Fruit fly (Drosophila melanogaster) whole organism, embryonic: ENCODE results near the gene Nup153.
A peak's percentile ranks its signal among the peaks of the same experiment; 100 is the strongest.

Experiments
- CG10209 ChIP-seq: fragments of 200-800 bp; sonication (Bioruptor generic); optimal IDR thresholded peaks from 3 replicates; lab custom pipeline; 2017; ENCODE audit warnings: missing biosample characterization, mild to moderate bottlenecking, missing genetic modification characterization, missing genetic modification reagents
- CG1024 ChIP-seq: fragments of 200-800 bp; sonication (Bioruptor generic); IDR thresholded peaks from 2 replicates; pipeline ENCODE4 v1.3.6; 2022; ENCODE audit warnings: missing biosample characterization, missing genetic modification characterization
- CG10321 ChIP-seq: fragments of 200-800 bp; sonication (Bioruptor generic); IDR thresholded peaks from 2 replicates; pipeline ENCODE4 v1.3.6; 2022; ENCODE audit warnings: missing biosample characterization, missing genetic modification characterization
- CG10462 ChIP-seq: fragments of 200-800 bp; sonication (Bioruptor generic); optimal IDR thresholded peaks from 2 replicates; lab custom pipeline; 2016; ENCODE audit warnings: missing biosample characterization, missing genetic modification characterization
- CG10959 ChIP-seq: fragments of 200-800 bp; sonication (Bioruptor generic); IDR thresholded peaks from 2 replicates; pipeline ENCODE4 v1.3.6; 2022; ENCODE audit warnings: missing biosample characterization, missing genetic modification characterization
- CG11247 ChIP-seq: fragments of 200-800 bp; sonication (Bioruptor generic); IDR thresholded peaks from 2 replicates; pipeline ENCODE4 v1.3.6; 2022; ENCODE audit warnings: missing biosample characterization, missing genetic modification characterization
- CG13624 ChIP-seq: fragments of 200-800 bp; sonication (Bioruptor generic); optimal IDR thresholded peaks from 2 replicates; lab custom pipeline; 2016; ENCODE audit warnings: missing biosample characterization, missing genetic modification characterization
- CG15601 ChIP-seq: fragments of 200-800 bp; sonication (Bioruptor generic); optimal IDR thresholded peaks from 3 replicates; lab custom pipeline; 2019; ENCODE audit warnings: missing biosample characterization, mild to moderate bottlenecking, missing genetic modification characterization, moderate library complexity
- CG17186 ChIP-seq: fragments of 200-800 bp; sonication (Bioruptor generic); optimal IDR thresholded peaks from 3 replicates; lab custom pipeline; 2017; ENCODE audit warnings: missing biosample characterization, missing genetic modification reagents, missing genetic modification characterization
- CG17612 ChIP-seq: fragments of 200-800 bp; sonication (Bioruptor generic); IDR thresholded peaks from 2 replicates; pipeline ENCODE4 v1.3.6; 2022; ENCODE audit warnings: missing biosample characterization, missing genetic modification characterization
- CG17802 ChIP-seq: fragments of 200-800 bp; sonication (Bioruptor generic); optimal IDR thresholded peaks from 2 replicates; lab custom pipeline; 2018; ENCODE audit warnings: missing biosample characterization, mild to moderate bottlenecking, missing genetic modification characterization, moderate library complexity
- CG17829 ChIP-seq: fragments of 200-800 bp; optimal IDR thresholded peaks from 2 replicates; lab custom pipeline; 2019; ENCODE audit warnings: missing biosample characterization, mild to moderate bottlenecking, missing genetic modification characterization, moderate library complexity
- CG2199 ChIP-seq: fragments of 200-800 bp; sonication (Bioruptor generic); IDR thresholded peaks from 3 replicates; pipeline ENCODE4 v1.3.6; 2022; ENCODE audit warnings: missing biosample characterization, missing genetic modification characterization
- CG30020 ChIP-seq: fragments of 200-800 bp; optimal IDR thresholded peaks from 2 replicates; lab custom pipeline; 2019; ENCODE audit warnings: missing biosample characterization, mild to moderate bottlenecking, missing genetic modification characterization, moderate library complexity
- CG30431 ChIP-seq: fragments of 200-800 bp; sonication (Bioruptor generic); optimal IDR thresholded peaks from 2 replicates; lab custom pipeline; 2017; ENCODE audit warnings: missing biosample characterization, missing genetic modification characterization
- CG32532 ChIP-seq: fragments of 200-800 bp; sonication (Bioruptor generic); IDR thresholded peaks from 2 replicates; pipeline ENCODE4 v1.3.6; 2022; ENCODE audit warnings: missing biosample characterization, missing genetic modification characterization
- CG8478 ChIP-seq: fragments of >200 bp; optimal IDR thresholded peaks from 2 replicates; lab custom pipeline; 2018
- CG8765 ChIP-seq: fragments of 200-800 bp; sonication (Bioruptor generic); IDR thresholded peaks from 2 replicates; pipeline ENCODE4 v1.3.6; 2022; ENCODE audit warnings: missing biosample characterization, missing genetic modification characterization
- CrebB ChIP-seq: fragments of 200-800 bp; sonication (Bioruptor generic); optimal IDR thresholded peaks from 3 replicates; lab custom pipeline; 2018; ENCODE audit warnings: missing biosample characterization, mild to moderate bottlenecking, missing genetic modification characterization
- D19B ChIP-seq: fragments of 200-800 bp; sonication (Bioruptor generic); optimal IDR thresholded peaks from 2 replicates; lab custom pipeline; 2017; ENCODE audit warnings: missing biosample characterization, mild to moderate bottlenecking, missing genetic modification characterization
- E2f2 ChIP-seq: fragments of 200-800 bp; sonication (Bioruptor generic); IDR thresholded peaks from 2 replicates; pipeline ENCODE4 v1.3.6; 2022; ENCODE audit warnings: missing biosample characterization, missing genetic modification characterization
- Ets97D ChIP-seq: fragments of 200-800 bp; sonication (Bioruptor generic); optimal IDR thresholded peaks from 3 replicates; lab custom pipeline; 2016; ENCODE audit warnings: missing biosample characterization, missing genetic modification characterization
- Fer2 ChIP-seq: fragments of 200-800 bp; sonication (Bioruptor generic); optimal IDR thresholded peaks from 2 replicates; lab custom pipeline; 2018; ENCODE audit warnings: missing biosample characterization, mild to moderate bottlenecking, missing genetic modification characterization, moderate library complexity
- Hand ChIP-seq: fragments of 200-800 bp; sonication (Bioruptor generic); optimal IDR thresholded peaks from 2 replicates; lab custom pipeline; 2017; ENCODE audit warnings: mild to moderate bottlenecking, missing biosample characterization, missing genetic modification reagents, missing genetic modification characterization
- MTF-1 ChIP-seq: fragments of 200-800 bp; sonication (Bioruptor generic); optimal IDR thresholded peaks from 2 replicates; lab custom pipeline; 2018; ENCODE audit warnings: missing biosample characterization, mild to moderate bottlenecking, missing genetic modification characterization, borderline replicate concordance
- Mad ChIP-seq: fragments of 200-800 bp; sonication (Bioruptor generic); optimal IDR thresholded peaks from 2 replicates; lab custom pipeline; 2016; ENCODE audit warnings: missing biosample characterization, missing genetic modification characterization
- Med ChIP-seq: fragments of 200-800 bp; sonication (Bioruptor generic); peaks from one replicate; lab custom pipeline; 2016; ENCODE audit warnings: missing biosample characterization, missing genetic modification characterization, mild to moderate bottlenecking, inconsistent platforms, moderate library complexity
- Mrtf ChIP-seq: fragments of 200-800 bp; sonication (Bioruptor generic); IDR thresholded peaks from 3 replicates; pipeline ENCODE4 v1.3.6; 2022; ENCODE audit warnings: missing biosample characterization, missing genetic modification characterization
- Side ChIP-seq: fragments of 200-800 bp; sonication (Bioruptor generic); optimal IDR thresholded peaks from 2 replicates; lab custom pipeline; 2016; ENCODE audit warnings: missing biosample characterization, missing genetic modification characterization
- Six4 ChIP-seq: fragments of 200-800 bp; sonication (Bioruptor generic); optimal IDR thresholded peaks from 2 replicates; lab custom pipeline; 2016; ENCODE audit warnings: missing biosample characterization, missing genetic modification characterization
- Sry-β ChIP-seq: fragments of 200-800 bp; sonication (Bioruptor generic); optimal IDR thresholded peaks from 2 replicates; lab custom pipeline; 2018; ENCODE audit warnings: missing biosample characterization, mild to moderate bottlenecking, missing genetic modification characterization, moderate library complexity
- bcd ChIP-seq: fragments of 200-800 bp; sonication (Bioruptor generic); optimal IDR thresholded peaks from 2 replicates; lab custom pipeline; 2017; ENCODE audit warnings: missing biosample characterization, mild to moderate bottlenecking, missing genetic modification characterization
- caup ChIP-seq: fragments of 200-800 bp; sonication (Bioruptor generic); optimal IDR thresholded peaks from 3 replicates; lab custom pipeline; 2017; ENCODE audit warnings: missing biosample characterization, mild to moderate bottlenecking, missing genetic modification characterization, moderate library complexity; ENCODE audit not compliant: severe bottlenecking
- chif ChIP-seq, 2 experiments: fragments of 200-800 bp; sonication (Bioruptor generic); optimal IDR thresholded peaks; 3 replicates each; lab custom pipeline; 2016; ENCODE audit warnings: missing biosample characterization in 2 of 2, missing genetic modification characterization in 2 of 2
- cwo ChIP-seq: fragments of 200-800 bp; sonication (Bioruptor generic); optimal IDR thresholded peaks from 3 replicates; lab custom pipeline; 2017; ENCODE audit warnings: missing biosample characterization, missing genetic modification characterization, mild to moderate bottlenecking, moderate library complexity, missing genetic modification reagents
- gce ChIP-seq: fragments of 200-800 bp; sonication (Bioruptor generic); IDR thresholded peaks from 3 replicates; pipeline ENCODE4 v1.3.6; 2022; ENCODE audit warnings: missing biosample characterization, missing genetic modification characterization
- gro ChIP-seq: fragments of 200-800 bp; sonication (Bioruptor generic); optimal IDR thresholded peaks from 2 replicates; lab custom pipeline; 2016; ENCODE audit warnings: missing biosample characterization, missing genetic modification characterization
- hb ChIP-seq: fragments of 200-800 bp; sonication (Bioruptor generic); IDR thresholded peaks from 3 replicates; pipeline ENCODE4 v1.3.6; 2022; ENCODE audit warnings: missing biosample characterization, missing genetic modification characterization; ENCODE audit not compliant: partially characterized antibody
- hkb ChIP-seq, 2 experiments: fragments of 200-800 bp in 1 of 2; fragments of >200 bp in 1 of 2; sonication (Bioruptor generic) in 1 of 2; IDR thresholded peaks in 1 of 2; optimal IDR thresholded peaks in 1 of 2; 2 replicates each; pipeline versions ENCODE4 v1.3.6 to Lab custom; 2017 to 2022; ENCODE audit warnings: missing biosample characterization in 1 of 2, missing genetic modification characterization in 1 of 2
- luna ChIP-seq: fragments of 200-800 bp; sonication (Bioruptor generic); optimal IDR thresholded peaks from 2 replicates; lab custom pipeline; 2016; ENCODE audit warnings: missing biosample characterization, missing genetic modification characterization
- mld ChIP-seq: fragments of 200-800 bp; sonication (Bioruptor generic); IDR thresholded peaks from 3 replicates; pipeline ENCODE4 v1.3.6; 2022; ENCODE audit warnings: missing biosample characterization, missing genetic modification characterization; ENCODE audit not compliant: partially characterized antibody
- pita ChIP-seq: fragments of 200-800 bp; sonication (Bioruptor generic); optimal IDR thresholded peaks from 2 replicates; lab custom pipeline; 2017; ENCODE audit warnings: missing biosample characterization, mild to moderate bottlenecking, missing genetic modification characterization
- ro ChIP-seq: fragments of 200-800 bp; sonication (Bioruptor generic); IDR thresholded peaks from 2 replicates; pipeline ENCODE4 v1.3.6; 2022; ENCODE audit warnings: missing biosample characterization, missing genetic modification characterization
- shn ChIP-seq: fragments of 200-800 bp; sonication (Bioruptor generic); optimal IDR thresholded peaks from 3 replicates; lab custom pipeline; 2016; ENCODE audit warnings: missing biosample characterization, missing genetic modification characterization
- slbo ChIP-seq: fragments of 200-800 bp; sonication (Bioruptor generic); IDR thresholded peaks from 2 replicates; pipeline ENCODE4 v1.3.6; 2022; ENCODE audit warnings: missing biosample characterization, missing genetic modification characterization
- so ChIP-seq: fragments of 200-800 bp; sonication (Bioruptor generic); IDR thresholded peaks from 3 replicates; pipeline ENCODE4 v1.3.6; 2022; ENCODE audit warnings: missing biosample characterization, missing genetic modification characterization
- sug ChIP-seq: fragments of 200-800 bp; optimal IDR thresholded peaks from 2 replicates; lab custom pipeline; 2019; ENCODE audit warnings: missing biosample characterization, mild to moderate bottlenecking, missing genetic modification characterization, moderate library complexity
- tx ChIP-seq: fragments of 200-800 bp; sonication (Bioruptor generic); optimal IDR thresholded peaks from 2 replicates; lab custom pipeline; 2016; ENCODE audit warnings: missing biosample characterization, missing genetic modification characterization
- wek ChIP-seq: fragments of 200-800 bp; sonication (Bioruptor generic); optimal IDR thresholded peaks from 3 replicates; lab custom pipeline; 2018; ENCODE audit warnings: missing biosample characterization, mild to moderate bottlenecking, missing genetic modification characterization, moderate library complexity

The Nup153 gene

DNA sequence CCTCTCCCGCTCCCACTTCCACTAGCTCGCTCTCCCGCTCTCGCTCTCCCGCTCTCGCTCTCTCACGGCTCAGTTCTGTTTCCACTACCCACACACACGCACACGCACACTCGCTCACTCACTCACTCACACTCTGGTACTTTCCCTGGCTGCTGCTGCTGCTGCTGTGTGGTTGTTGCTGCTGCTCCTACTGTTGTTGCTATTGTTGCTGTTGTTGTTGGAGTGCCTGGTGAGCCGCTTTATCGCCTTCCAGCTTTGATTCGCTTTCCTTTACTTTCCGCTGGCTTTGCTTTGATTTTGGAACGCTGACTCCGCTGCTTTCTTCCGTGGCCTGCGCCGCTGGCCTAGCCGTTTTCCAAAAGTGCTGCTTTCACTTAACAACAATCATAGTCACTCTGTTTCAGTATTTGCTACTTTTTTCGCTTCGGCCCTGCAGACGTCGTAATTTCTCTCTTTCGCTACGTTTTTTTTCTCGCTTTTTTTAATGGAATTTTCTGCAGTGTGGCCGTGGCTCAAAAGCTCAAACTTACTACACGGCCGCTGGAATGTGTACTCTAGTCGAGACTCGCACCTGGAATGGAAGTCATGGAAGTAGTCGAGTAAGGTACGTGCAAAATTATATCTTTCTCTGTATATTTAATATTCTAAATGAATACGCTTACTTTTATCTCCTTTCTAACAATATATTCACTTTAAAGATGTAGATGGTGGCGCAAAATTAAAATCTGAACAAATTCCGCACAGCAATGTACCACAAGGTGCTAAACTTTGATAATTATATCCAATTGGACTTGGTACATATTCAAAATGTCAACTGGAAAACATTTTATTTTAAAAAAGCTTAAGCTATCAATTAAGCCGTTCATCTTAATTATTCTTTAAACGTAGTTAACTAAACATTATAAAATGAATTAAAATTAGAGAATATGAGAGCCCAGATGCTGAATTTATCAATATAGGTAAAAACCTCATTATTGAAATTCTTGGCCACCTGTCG, 39.2 kb upstream of the Nup153 start, which contains the start of gene Pp2B-14D:
Pp2B-14D (minus strand) TSS at position 503 of the 997 bp plus-strand sequence.
- peak; percentile 85 for TF ChIP-seq CG8478 (lab: Kevin White, UChicago)
- no peak for TF ChIP-seq Mad (GFP tag; lab: Kevin White, UChicago)
- no peak for TF ChIP-seq CG17612
- peak; percentile 1 for TF ChIP-seq CG13624 (GFP tag; lab: Kevin White, UChicago)
- 0 out of 3 replicates have a peak, but pooled peaks have one; percentile 42 for TF ChIP-seq CG2199 (GFP tag; lab: Robert Waterston, UW)
- TF ChIP-seq CG17829 (tag; lab: Kevin White, UChicago) = no peak
- no peak for TF ChIP-seq MTF-1 (GFP tag; lab: Kevin White, UChicago)
- no peak for TF ChIP-seq hb (GFP tag; lab: Robert Waterston, UW)
- TF ChIP-seq wek (GFP tag; lab: Kevin White, UChicago) = no peak
- TF ChIP-seq bcd (GFP tag; lab: Kevin White, UChicago) = no peak
- TF ChIP-seq hkb (optimal IDR thresholded peaks at IDR 0.05; lab: Kevin White, UChicago) = no peak
- TF ChIP-seq hkb (GFP tag; IDR thresholded peaks at IDR 0.05; lab: Robert Waterston, UW) = no peak
- no peak for TF ChIP-seq Sry-β (GFP tag; lab: Kevin White, UChicago)
- no peak for TF ChIP-seq tx
- no peak for TF ChIP-seq cwo (GFP tag; lab: Kevin White, UChicago)
- TF ChIP-seq so = no peak
- TF ChIP-seq CG10462 (GFP tag; lab: Kevin White, UChicago) = no peak
- TF ChIP-seq CG11247 (GFP tag; lab: Robert Waterston, UW) = no peak
- TF ChIP-seq gro (GFP tag; lab: Kevin White, UChicago) = no peak
- no peak for TF ChIP-seq CG15601
- TF ChIP-seq CG10209 = no peak
- TF ChIP-seq Med (GFP tag; lab: Kevin White, UChicago) = peak; percentile 69
- no peak for TF ChIP-seq Mrtf (GFP tag; lab: Robert Waterston, UW)
- TF ChIP-seq chif (GFP tag; optimal IDR thresholded peaks at IDR 0.05; lab: Kevin White, UChicago) = no peak
- no peak for TF ChIP-seq CG30431
- TF ChIP-seq shn (GFP tag; lab: Kevin White, UChicago) = no peak
- TF ChIP-seq Six4 (GFP tag; lab: Kevin White, UChicago) = no peak
- no peak for TF ChIP-seq CG1024 (GFP tag; lab: Robert Waterston, UW)
- no peak for TF ChIP-seq mld (GFP tag; lab: Robert Waterston, UW)
- TF ChIP-seq Ets97D = peak; percentile 17
- no peak for TF ChIP-seq ro (GFP tag; lab: Robert Waterston, UW)
- no peak for TF ChIP-seq luna (GFP tag; lab: Kevin White, UChicago)
- no peak for TF ChIP-seq CG17186
- TF ChIP-seq Fer2 (tag; lab: Kevin White, UChicago) = no peak
- no peak for TF ChIP-seq CG32532
- no peak for TF ChIP-seq slbo (GFP tag; lab: Robert Waterston, UW)
- TF ChIP-seq CG10321 (GFP tag; lab: Robert Waterston, UW) = no peak
- TF ChIP-seq CG30020 (tag; lab: Kevin White, UChicago) = no peak
- TF ChIP-seq CG17802 (tag; lab: Kevin White, UChicago) = no peak
- no peak for TF ChIP-seq CrebB (tag; lab: Kevin White, UChicago)
- TF ChIP-seq CG8765 (GFP tag; lab: Robert Waterston, UW) = no peak
- TF ChIP-seq pita = peak; percentile 52
- no peak for TF ChIP-seq CG10959 (GFP tag; lab: Robert Waterston, UW)
- TF ChIP-seq E2f2 = no peak
- TF ChIP-seq gce (GFP tag; lab: Robert Waterston, UW) = no peak
- TF ChIP-seq sug = peak; percentile 19
- no peak for TF ChIP-seq D19B (GFP tag; lab: Kevin White, UChicago)
- peak; percentile 23 for TF ChIP-seq Hand
- no peak for TF ChIP-seq Side (GFP tag; lab: Kevin White, UChicago)
- TF ChIP-seq caup (GFP tag; lab: Kevin White, UChicago) = peak; percentile 5
